Fruit fly (Drosophila melanogaster): Measurements from ENCODE around the gene CG14658.

DNA sequence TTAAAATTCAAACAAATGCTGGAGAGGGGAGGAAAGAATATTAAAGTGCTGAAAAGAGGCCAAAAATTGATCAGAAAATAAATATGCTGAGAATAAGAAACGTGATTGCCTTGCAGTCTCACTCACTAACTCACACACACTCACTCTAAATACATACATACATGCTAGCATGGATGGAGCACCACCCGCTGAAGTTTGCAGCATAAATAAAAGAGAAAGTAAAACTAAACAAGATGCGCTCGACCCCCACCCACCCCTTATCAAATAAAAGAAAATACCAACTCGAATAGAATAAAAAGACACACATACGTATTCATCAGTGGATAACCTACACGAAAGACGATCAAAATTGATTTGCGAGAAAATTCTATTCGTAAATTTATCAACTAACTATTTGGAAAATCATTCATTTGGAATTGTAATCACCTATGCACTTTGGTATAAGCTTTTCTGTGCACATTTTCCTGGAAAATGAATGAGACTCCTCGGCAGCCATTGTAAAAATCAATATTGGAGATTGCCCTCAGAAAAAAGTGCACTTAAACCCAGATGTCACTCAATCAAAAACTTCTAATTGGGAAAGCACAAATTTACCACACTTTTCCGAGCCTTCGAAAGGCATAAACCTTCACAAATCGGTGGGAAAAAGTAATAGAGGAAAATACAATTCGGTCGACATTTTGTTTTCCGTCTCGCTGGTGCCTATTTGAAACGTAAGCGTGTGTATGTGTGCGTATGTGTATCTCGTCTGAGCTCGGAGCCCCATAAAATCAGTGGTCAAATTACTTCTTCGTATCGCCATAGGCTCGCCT, 19.0 kb downstream of the CG14658 start, which contains the start of gene Gmppb:
- TF ChIP-seq CG6808 (GFP tag; optimal IDR thresholded peaks at IDR 0.05) (no peak), Lpt (GFP tag; optimal IDR thresholded peaks at IDR 0.05) (no peak)

Data from whole organism, prepupa.